Fruit fly (Drosophila melanogaster): ENCODE measurements around the gene Traf6.

DNA sequence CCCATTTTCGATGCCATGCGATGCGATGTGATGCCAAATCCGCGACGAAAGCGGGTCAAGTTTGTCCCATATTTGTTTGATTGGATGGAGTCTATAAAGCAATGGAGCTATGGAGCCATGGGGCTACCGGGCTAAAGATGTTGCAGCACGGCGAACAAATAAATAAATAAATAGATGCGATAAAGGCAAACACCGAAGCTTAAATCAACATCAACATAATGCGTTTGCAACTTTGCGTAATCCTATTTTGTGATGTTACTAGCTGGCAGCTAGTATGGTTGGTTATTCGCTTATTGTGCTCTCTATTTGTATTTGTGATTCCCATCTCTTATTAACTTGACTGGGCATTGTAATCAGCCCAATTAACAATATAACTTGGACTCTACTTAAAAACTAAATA lies 29.1 kb downstream of the Traf6 start:
- TF ChIP-seq vri (GFP tag; optimal IDR thresholded peaks at IDR 0.05) (no peak), Blimp-1 (GFP tag; optimal IDR thresholded peaks at IDR 0.05) (no peak), Ets21C (GFP tag; optimal IDR thresholded peaks at IDR 0.05) (no peak), CG4318 (GFP tag; optimal IDR thresholded peaks at IDR 0.05) (no peak), CG11294 (GFP tag; IDR thresholded peaks at IDR 0.05) (no peak), esn (GFP tag; optimal IDR thresholded peaks at IDR 0.05) (no peak), CG6792 (GFP tag; optimal IDR thresholded peaks at IDR 0.05) (no peak), svp (GFP tag) (no peak), Sox15 (GFP tag; optimal IDR thresholded peaks at IDR 0.05) (no peak), CG3919 (GFP tag; optimal IDR thresholded peaks at IDR 0.05) (no peak), Sox14 (GFP tag; optimal IDR thresholded peaks at IDR 0.05) (no peak), Hr39 (GFP tag; optimal IDR thresholded peaks at IDR 0.05) (no peak)
